Worm (Caenorhabditis elegans) whole organism, mixed stage, embryonic: ENCODE measurements around the gene pals-25.

Experiments used
- nhr-12 ChIP-seq: fragments of 150-350 bp; optimal IDR thresholded peaks from 2 replicates; lab custom pipeline; 2014; ENCODE audit warnings: missing biosample characterization, missing genetic modification characterization
- sem-2 ChIP-seq: fragments of 200-800 bp; sonication (Bioruptor generic); optimal IDR thresholded peaks from 2 replicates; lab custom pipeline; 2018; ENCODE audit warnings: mild to moderate bottlenecking, missing genetic modification characterization, missing compliant biosample characterization
- snpc-4 ChIP-seq: fragments of 150-350 bp; optimal IDR thresholded peaks from 2 replicates; lab custom pipeline; 2014; ENCODE audit warnings: missing biosample characterization, missing genetic modification characterization

DNA sequence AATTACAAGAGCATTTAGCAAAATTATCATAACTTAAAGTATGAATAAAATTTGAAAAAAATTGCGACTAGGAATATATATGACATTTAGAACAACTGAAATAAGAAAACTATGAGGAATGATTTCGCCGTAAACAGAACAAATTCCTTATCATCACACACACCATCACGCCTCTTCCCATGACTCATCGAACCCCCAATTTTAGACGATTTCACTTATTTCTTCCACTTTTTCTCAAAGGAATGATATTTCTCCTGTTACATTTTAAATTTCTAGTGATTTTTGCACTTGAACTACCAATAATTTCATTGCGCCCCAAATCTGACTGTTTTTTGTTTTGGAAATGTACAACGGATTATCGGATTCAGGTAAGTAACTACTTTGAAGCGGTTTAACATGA is 22.4 kb downstream of the pals-25 start, which contains the start of the genes zig-13 and ver-1:
- no peak for TF ChIP-seq sem-2 (GFP tag; lab: Kevin White, UChicago)
- TF ChIP-seq snpc-4 (tag; lab: Kevin White, UChicago): no peak
- TF ChIP-seq nhr-12 (tag; lab: Kevin White, UChicago): no peak
